Worm (Caenorhabditis elegans) whole organism, L3 larva: Measurements from ENCODE around the gene Y39D8A.1.
A peak's percentile ranks its signal among the peaks of the same experiment; 100 is the strongest.

Source experiments
- ZK546.5 ChIP-seq: sonication (generic microtip); optimal IDR thresholded peaks from 2 replicates; lab custom pipeline; 2017; ENCODE audit warnings: missing biosample characterization, missing genetic modification characterization
- ceh-28 ChIP-seq: fragments of 150-350 bp; optimal IDR thresholded peaks from 2 replicates; lab custom pipeline; 2014; ENCODE audit warnings: missing biosample characterization, missing genetic modification reagents, missing genetic modification characterization
- ceh-82 ChIP-seq: fragments of 150-350 bp; optimal IDR thresholded peaks from 2 replicates; lab custom pipeline; 2014; ENCODE audit warnings: missing biosample characterization, missing genetic modification characterization
- ceh-9 ChIP-seq: sonication (generic microtip); optimal IDR thresholded peaks from 2 replicates; lab custom pipeline; 2018; ENCODE audit warnings: missing biosample characterization, missing genetic modification characterization
- daf-12 ChIP-seq: fragments of 150-350 bp; optimal IDR thresholded peaks from 2 replicates; lab custom pipeline; 2014; ENCODE audit warnings: missing biosample characterization, missing genetic modification reagents, missing genetic modification characterization
- egl-5 ChIP-seq: fragments of 150-350 bp; optimal IDR thresholded peaks from 2 replicates; lab custom pipeline; 2017; ENCODE audit warnings: missing biosample characterization, missing genetic modification reagents, missing genetic modification characterization, inconsistent platforms
- elt-2 ChIP-seq: sonication (generic microtip); optimal IDR thresholded peaks from 2 replicates; lab custom pipeline; 2016; ENCODE audit warnings: missing genetic modification reagents, mild to moderate bottlenecking, missing genetic modification characterization, missing compliant biosample characterization
- elt-3 ChIP-seq, 3 experiments: fragments of 150-350 bp in 1 of 3; sonication (generic microtip) in 2 of 3; optimal IDR thresholded peaks; 2 replicates in 2 of 3; 4 replicates in 1 of 3; lab custom pipeline; 2014 to 2017; ENCODE audit warnings: missing biosample characterization in 3 of 3, missing genetic modification characterization in 3 of 3
- eor-1 ChIP-seq, 2 experiments: fragments of 150-350 bp; optimal IDR thresholded peaks; 2 replicates each; lab custom pipeline; 2014 to 2018; ENCODE audit warnings: missing biosample characterization in 2 of 2, missing genetic modification characterization in 2 of 2
- fkh-10 ChIP-seq: sonication (generic microtip); optimal IDR thresholded peaks from 2 replicates; lab custom pipeline; 2017; ENCODE audit warnings: missing biosample characterization, missing genetic modification reagents, missing genetic modification characterization
- fkh-2 ChIP-seq: fragments of 150-350 bp; optimal IDR thresholded peaks from 2 replicates; lab custom pipeline; 2014; ENCODE audit warnings: missing biosample characterization, missing genetic modification reagents, missing genetic modification characterization
- hmg-11 ChIP-seq: sonication (generic microtip); optimal IDR thresholded peaks from 2 replicates; lab custom pipeline; 2016; ENCODE audit warnings: missing genetic modification characterization, missing compliant biosample characterization
- lin-15B ChIP-seq: fragments of 150-350 bp; optimal IDR thresholded peaks from 2 replicates; lab custom pipeline; 2014; ENCODE audit warnings: missing biosample characterization, missing genetic modification characterization
- lin-39 ChIP-seq: fragments of 150-350 bp; optimal IDR thresholded peaks from 2 replicates; lab custom pipeline; 2018; ENCODE audit warnings: missing biosample characterization, missing genetic modification reagents, missing genetic modification characterization
- lsy-12 ChIP-seq: sonication (generic microtip); optimal IDR thresholded peaks from 2 replicates; lab custom pipeline; 2016; ENCODE audit warnings: mild to moderate bottlenecking, missing genetic modification characterization, missing compliant biosample characterization
- mdl-1 ChIP-seq: fragments of 150-350 bp; optimal IDR thresholded peaks from 2 replicates; lab custom pipeline; 2014; ENCODE audit warnings: missing biosample characterization, missing genetic modification characterization
- mml-1 ChIP-seq: fragments of 150-350 bp; sonication (generic microtip); optimal IDR thresholded peaks from 3 replicates; lab custom pipeline; 2014; ENCODE audit warnings: missing biosample characterization, missing genetic modification characterization
- nfya-1 ChIP-seq: sonication (generic microtip); optimal IDR thresholded peaks from 2 replicates; lab custom pipeline; 2017; ENCODE audit warnings: missing genetic modification characterization, mild to moderate bottlenecking, missing compliant biosample characterization, antibody characterized with exemption, moderate library complexity; ENCODE audit not compliant: insufficient read depth
- nhr-11 ChIP-seq: fragments of 150-350 bp; optimal IDR thresholded peaks from 2 replicates; lab custom pipeline; 2014; ENCODE audit warnings: missing biosample characterization, missing genetic modification characterization
- nhr-23 ChIP-seq: fragments of 150-350 bp; optimal IDR thresholded peaks from 2 replicates; lab custom pipeline; 2014; ENCODE audit warnings: missing biosample characterization, missing genetic modification reagents, missing genetic modification characterization
- nhr-237 ChIP-seq: fragments of 150-350 bp; optimal IDR thresholded peaks from 2 replicates; lab custom pipeline; 2014; ENCODE audit warnings: missing biosample characterization, missing genetic modification characterization
- nhr-25 ChIP-seq: sonication (generic microtip); optimal IDR thresholded peaks from 2 replicates; lab custom pipeline; 2017; ENCODE audit warnings: missing biosample characterization, missing genetic modification characterization
- nhr-43 ChIP-seq: sonication (generic microtip); optimal IDR thresholded peaks from 2 replicates; lab custom pipeline; 2016; ENCODE audit warnings: mild to moderate bottlenecking, missing genetic modification characterization, missing compliant biosample characterization; ENCODE audit not compliant: poor library complexity, severe bottlenecking
- nhr-76 ChIP-seq: fragments of 150-350 bp; sonication (generic microtip); optimal IDR thresholded peaks from 5 replicates; lab custom pipeline; 2014; ENCODE audit warnings: missing biosample characterization, missing genetic modification characterization
- nhr-77 ChIP-seq: fragments of 150-350 bp; optimal IDR thresholded peaks from 2 replicates; lab custom pipeline; 2014; ENCODE audit warnings: missing biosample characterization, missing genetic modification characterization
- pha-4 ChIP-seq: fragments of 150-350 bp; optimal IDR thresholded peaks from 2 replicates; lab custom pipeline; 2014; ENCODE audit warnings: missing biosample characterization, missing genetic modification reagents, missing genetic modification characterization
- pqm-1 ChIP-seq: fragments of 150-350 bp; optimal IDR thresholded peaks from 2 replicates; lab custom pipeline; 2017; ENCODE audit warnings: missing biosample characterization, missing genetic modification characterization, inconsistent platforms
- sea-2 ChIP-seq: fragments of 150-350 bp; sonication (generic microtip); optimal IDR thresholded peaks from 4 replicates; lab custom pipeline; 2014; ENCODE audit warnings: missing biosample characterization, missing genetic modification reagents, missing genetic modification characterization
- unc-39 ChIP-seq: sonication (generic microtip); optimal IDR thresholded peaks from 4 replicates; lab custom pipeline; 2017; ENCODE audit warnings: missing biosample characterization, missing genetic modification characterization
- unc-62 ChIP-seq: fragments of 150-350 bp; sonication (generic microtip); optimal IDR thresholded peaks from 4 replicates; lab custom pipeline; 2014; ENCODE audit warnings: missing biosample characterization, missing genetic modification reagents, missing genetic modification characterization

Gene Y39D8A.1

ce11 chrV:418432-418831, at the start of gene Y39D8A.1:
Gene Y39D8A.1 (plus strand): TSS chrV:418732.
- no peak for TF ChIP-seq lsy-12 (tag; lab: Kevin White, UChicago)

ce11 chrV:370033-370432, 48.5 kb upstream of the Y39D8A.1 start, which contains the start of gene mltn-7:
Gene mltn-7 (plus strand): TSS chrV:370333.
- TF ChIP-seq pha-4 (tag; lab: Kevin White, UChicago) (no peak), fkh-10 (GFP tag; lab: Kevin White, UChicago) (no peak), unc-62 (GFP tag; lab: Kevin White, UChicago) (no peak), lin-15B (tag; lab: Kevin White, UChicago) (no peak), daf-12 (tag; lab: Kevin White, UChicago) (no peak), pqm-1 (tag; lab: Kevin White, UChicago) (no peak), nhr-237 (tag; lab: Kevin White, UChicago) (no peak), ZK546.5 (tag; lab: Kevin White, UChicago) (no peak), sea-2 (no peak), eor-1 (tag; optimal IDR thresholded peaks at IDR 0.05; lab: Kevin White, UChicago) (no peak), nhr-76 (tag; lab: Kevin White, UChicago) (no peak), nhr-11 (tag; lab: Kevin White, UChicago) (no peak), fkh-2 (tag; lab: Kevin White, UChicago) (no peak), mdl-1 (tag; lab: Kevin White, UChicago) (no peak), ceh-28 (tag; lab: Kevin White, UChicago) (no peak)

- TF ChIP-seq pha-4 (tag; lab: Kevin White, UChicago) (no peak), nfya-1 (no peak), unc-62 (GFP tag; lab: Kevin White, UChicago) (no peak), pqm-1 (tag; lab: Kevin White, UChicago) (no peak), elt-2 (tag; lab: Kevin White, UChicago) (no peak), hmg-11 (tag; lab: Kevin White, UChicago) (no peak), nhr-25 (tag; lab: Kevin White, UChicago) (no peak)
Measured at ce11 chrV:373192-373591, 45.3 kb upstream of the Y39D8A.1 start.

- TF ChIP-seq mml-1 (tag; lab: Kevin White, UChicago), result no peak
- TF ChIP-seq hmg-11 (tag; lab: Kevin White, UChicago), result no peak
- peak; percentile 51 for TF ChIP-seq elt-2 (tag; lab: Kevin White, UChicago)
- TF ChIP-seq ceh-82 (tag; lab: Kevin White, UChicago), result no peak
- no peak for TF ChIP-seq unc-39 (tag; lab: Kevin White, UChicago)
- no peak for TF ChIP-seq lin-39 (tag; lab: Kevin White, UChicago)
- TF ChIP-seq elt-3 (tag; optimal IDR thresholded peaks at IDR 0.05; lab: Kevin White, UChicago), result peak in 1 of 3 experiments; percentile 35
- TF ChIP-seq egl-5 (tag; lab: Kevin White, UChicago), result no peak
Measured at ce11 chrV:376790-377189, 41.7 kb upstream of the Y39D8A.1 start.

ce11 chrV:378231-378630, 40.3 kb upstream of the Y39D8A.1 start:
- TF ChIP-seq nhr-25 (tag; lab: Kevin White, UChicago) (peak; percentile 25), nhr-23 (tag; lab: Kevin White, UChicago) (peak; percentile 40), nhr-77 (no peak), nhr-43 (tag; lab: Kevin White, UChicago) (peak; percentile 29)

- TF ChIP-seq lsy-12 (tag; lab: Kevin White, UChicago) (no peak), ceh-9 (no peak), nhr-77 (no peak), unc-62 (GFP tag; lab: Kevin White, UChicago) (no peak), nhr-237 (tag; lab: Kevin White, UChicago) (no peak), elt-2 (tag; lab: Kevin White, UChicago) (no peak), ceh-82 (tag; lab: Kevin White, UChicago) (no peak)
Measured at ce11 chrV:380186-380585, 38.3 kb upstream of the Y39D8A.1 start, which contains the start of gene mltn-8. Gene mltn-8 (minus strand): TSS chrV:380286.
